Worm (Caenorhabditis elegans): Measurements from ENCODE around the gene rfc-4.

Gene rfc-4

DNA sequence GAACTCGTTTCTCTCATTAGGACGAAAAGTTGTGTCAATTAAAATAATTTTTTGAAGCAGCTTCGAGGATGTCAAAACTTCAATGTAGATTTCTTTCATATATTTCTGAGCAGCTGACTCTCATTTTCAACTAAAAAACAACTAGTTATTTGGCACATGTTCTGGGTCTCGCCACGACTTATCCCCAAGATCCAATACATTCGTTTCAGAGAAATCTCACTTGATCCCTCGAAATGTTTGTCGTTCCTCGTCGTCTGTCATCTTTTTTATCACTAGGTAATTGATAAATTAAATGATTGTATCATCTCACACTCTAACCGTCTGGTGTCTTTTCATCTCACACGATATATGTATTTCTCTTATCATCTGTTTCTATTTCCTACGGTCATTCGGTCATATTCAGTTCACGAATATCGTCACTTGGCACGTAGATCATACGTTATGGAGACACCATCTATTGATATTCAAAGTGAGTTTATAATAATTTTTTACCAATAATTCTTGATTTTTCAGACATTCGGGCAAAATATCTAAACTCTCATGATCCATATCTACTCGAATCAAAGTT lies 10.0 kb upstream of the rfc-4 start, which contains the start of the genes rpn-6.1 and F57B9.1:
TSS of gene rpn-6.1 (minus strand) at position 65 of the 568 bp plus-strand sequence.
TSS of gene F57B9.1 (plus strand) at position 154 of the 568 bp plus-strand sequence.
- TF ChIP-seq nhr-20 (tag; optimal IDR thresholded peaks at IDR 0.05) (peak; percentile 29), aly-2 (tag; optimal IDR thresholded peaks at IDR 0.05) (no peak), pag-3 (tag; optimal IDR thresholded peaks at IDR 0.05; ENCODE audit: borderline replicate concordance, insufficient read depth) (peak; percentile 63), nhr-71 (tag; optimal IDR thresholded peaks at IDR 0.05) (peak; percentile 12), mep-1 (tag; optimal IDR thresholded peaks at IDR 0.05) (peak; percentile 15), Y116A8C.19 (tag; optimal IDR thresholded peaks at IDR 0.05; ENCODE audit: borderline replicate concordance) (no peak), lin-35 (GFP tag; optimal IDR thresholded peaks at IDR 0.05) (peak in 1 of 2 experiments; percentile 53), blmp-1 (tag; optimal IDR thresholded peaks at IDR 0.05) (peak; percentile 38), lsy-2 (tag; optimal IDR thresholded peaks at IDR 0.05) (peak in 1 of 2 experiments; percentile 64), efl-1 (optimal IDR thresholded peaks at IDR 0.05) (peak in 1 of 2 experiments; percentile 4), efl-1 (GFP tag; optimal IDR thresholded peaks at IDR 0.05 in 1 of 2) (peak in 1 of 2 experiments; percentile 68), lin-14 (GFP tag; optimal IDR thresholded peaks at IDR 0.05) (peak; percentile 40), nhr-90 (tag; optimal IDR thresholded peaks at IDR 0.05; ENCODE audit: poor library complexity) (peak; percentile 6), snu-23 (GFP tag; optimal IDR thresholded peaks at IDR 0.05) (peak; percentile 36), hlh-17 (GFP tag; optimal IDR thresholded peaks at IDR 0.05; ENCODE audit: borderline replicate concordance) (no peak), nhr-84 (tag; optimal IDR thresholded peaks at IDR 0.05) (no peak), elt-3 (tag; optimal IDR thresholded peaks at IDR 0.05) (peak in 2 of 6 experiments; percentile 66 to 73), mab-9 (GFP tag; IDR thresholded peaks at IDR 0.05) (no peak), dpl-1 (GFP tag; optimal IDR thresholded peaks at IDR 0.05) (peak in 1 of 3 experiments; percentile 11), nhr-85 (tag) (peak; percentile 49)

ce11 chrIII:6968080-6968639 lies 3.9 kb upstream of the rfc-4 start, which contains the start of gene panl-2:
panl-2 (minus strand) TSS chrIII:6968130.
- TF ChIP-seq blmp-1 (tag; optimal IDR thresholded peaks at IDR 0.05) (peak; percentile 43), unc-86 (tag; optimal IDR thresholded peaks at IDR 0.05) (peak; percentile 7), alr-1 (tag; optimal IDR thresholded peaks at IDR 0.05; ENCODE audit: borderline replicate concordance) (no peak), C34B4.2 (tag; optimal IDR thresholded peaks at IDR 0.05) (no peak), lin-14 (GFP tag; optimal IDR thresholded peaks at IDR 0.05) (peak; percentile 30), rnt-1 (tag; optimal IDR thresholded peaks at IDR 0.05) (peak; percentile 34), dpl-1 (GFP tag; optimal IDR thresholded peaks at IDR 0.05) (peak; percentile 84 to 92 (median 89)), mep-1 (tag; optimal IDR thresholded peaks at IDR 0.05) (peak; percentile 16), ama-1 (optimal IDR thresholded peaks at IDR 0.05) (no peak), Y116A8C.19 (tag; optimal IDR thresholded peaks at IDR 0.05; ENCODE audit: borderline replicate concordance) (no peak), C16A3.4 (tag; optimal IDR thresholded peaks at IDR 0.05) (peak; percentile 54), nhr-19 (GFP tag; conservative IDR thresholded peaks at IDR 0.05) (peak; percentile 41), hpl-2 (GFP tag; optimal IDR thresholded peaks at IDR 0.05) (no peak), tlp-1 (tag; optimal IDR thresholded peaks at IDR 0.05) (no peak), unc-98 (GFP tag; IDR thresholded peaks at IDR 0.05) (no peak), lin-13 (GFP tag; optimal IDR thresholded peaks at IDR 0.05) (peak; percentile 12), nhr-85 (tag) (no peak), ztf-4 (tag; optimal IDR thresholded peaks at IDR 0.05) (no peak), lsy-2 (tag; optimal IDR thresholded peaks at IDR 0.05) (peak; percentile 82 to 94), nhr-47 (tag; optimal IDR thresholded peaks at IDR 0.05) (peak; percentile 42), nhr-71 (tag; optimal IDR thresholded peaks at IDR 0.05) (peak; percentile 43), aha-1 (tag; optimal IDR thresholded peaks at IDR 0.05) (no peak), fkh-10 (GFP tag; optimal IDR thresholded peaks at IDR 0.05) (no peak), ceh-82 (tag; optimal IDR thresholded peaks at IDR 0.05) (peak in 2 of 3 experiments; percentile 4 to 30), skn-1 (tag; optimal IDR thresholded peaks at IDR 0.05) (peak; percentile 51), lin-35 (GFP tag; optimal IDR thresholded peaks at IDR 0.05) (peak; percentile 90 to 95), mdl-1 (tag; optimal IDR thresholded peaks at IDR 0.05) (peak in 1 of 2 experiments; percentile 18), sup-37 (GFP tag; optimal IDR thresholded peaks at IDR 0.05) (no peak), efl-1 (optimal IDR thresholded peaks at IDR 0.05) (peak; percentile 91 to 95), efl-1 (GFP tag; optimal IDR thresholded peaks at IDR 0.05 in 1 of 2) (peak; percentile 90 to 99), swsn-7 (tag; optimal IDR thresholded peaks at IDR 0.05) (peak; percentile 23), tbx-2 (tag; optimal IDR thresholded peaks at IDR 0.05) (peak; percentile 20), unc-30 (tag; optimal IDR thresholded peaks at IDR 0.05) (no peak), xbp-1 (tag; optimal IDR thresholded peaks at IDR 0.05) (peak; percentile 36), C04F5.9 (tag; optimal IDR thresholded peaks at IDR 0.05) (peak; percentile 42), fkh-8 (tag; optimal IDR thresholded peaks at IDR 0.05) (peak; percentile 17), nhr-20 (tag; optimal IDR thresholded peaks at IDR 0.05) (peak; percentile 11), dsc-1 (tag; optimal IDR thresholded peaks at IDR 0.05) (no peak), sox-4 (tag; optimal IDR thresholded peaks at IDR 0.05) (no peak), elt-3 (tag; optimal IDR thresholded peaks at IDR 0.05) (peak in 1 of 6 experiments; percentile 5)

All from whole organism, L1 larva.